Worm (Caenorhabditis elegans): ENCODE data around the gene C14H10.2.

DNA sequence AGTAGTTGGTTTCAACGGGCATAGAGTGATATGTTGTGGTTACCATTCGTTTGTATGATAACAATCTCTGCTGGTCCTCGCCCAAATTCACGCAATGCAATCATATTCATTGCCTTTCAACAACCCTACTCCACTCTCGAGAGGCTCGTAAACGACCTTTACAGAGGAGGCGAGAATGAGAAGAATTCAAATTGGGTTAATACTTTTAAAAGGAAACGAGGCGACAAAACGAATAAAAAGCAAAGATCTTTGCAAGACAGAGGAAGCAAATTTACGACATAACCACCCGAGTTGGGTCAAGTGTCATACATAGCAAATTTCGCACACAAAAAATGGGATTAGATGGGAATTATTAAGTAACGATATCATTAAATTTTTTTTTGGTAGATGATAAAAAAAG lies 20.3 kb downstream of the C14H10.2 start:
- TF ChIP-seq lin-15B (tag; optimal IDR thresholded peaks at IDR 0.05) (no peak), egl-27 (tag; optimal IDR thresholded peaks at IDR 0.05) (no peak), jun-1 (tag; optimal IDR thresholded peaks at IDR 0.05) (no peak)
